Fruit fly (Drosophila melanogaster) whole organism, adult: ENCODE measurements around the gene Irp-1A.

Experiments used
- CG14711 ChIP-seq: fragments of 200-800 bp; sonication (Bioruptor generic); optimal IDR thresholded peaks from 2 replicates; lab custom pipeline; 2018; ENCODE audit warnings: missing biosample characterization, mild to moderate bottlenecking, missing genetic modification characterization, moderate library complexity
- CG1620 ChIP-seq: fragments of 200-800 bp; sonication (Bioruptor generic); optimal IDR thresholded peaks from 2 replicates; lab custom pipeline; 2016; ENCODE audit warnings: missing biosample characterization, missing genetic modification characterization
- CG5204 ChIP-seq: fragments of 200-800 bp; sonication (Bioruptor generic); optimal IDR thresholded peaks from 2 replicates; lab custom pipeline; 2016; ENCODE audit warnings: missing biosample characterization, missing genetic modification characterization
- CG7045 ChIP-seq: fragments of 200-800 bp; sonication (Bioruptor generic); optimal IDR thresholded peaks from 2 replicates; lab custom pipeline; 2017; ENCODE audit warnings: missing biosample characterization, mild to moderate bottlenecking, missing genetic modification characterization
- CG7101 ChIP-seq: fragments of 200-800 bp; sonication (Bioruptor generic); optimal IDR thresholded peaks from 2 replicates; lab custom pipeline; 2018; ENCODE audit warnings: missing biosample characterization, mild to moderate bottlenecking, missing genetic modification characterization, moderate library complexity
- Clk ChIP-seq: fragments of 200-800 bp; sonication (Bioruptor generic); optimal IDR thresholded peaks from 2 replicates; lab custom pipeline; 2017; ENCODE audit warnings: missing biosample characterization, missing genetic modification characterization
- Hr96 ChIP-seq: fragments of 200-800 bp; sonication (Bioruptor generic); optimal IDR thresholded peaks from 2 replicates; lab custom pipeline; 2016; ENCODE audit warnings: missing biosample characterization, missing genetic modification characterization
- bab1 ChIP-seq: fragments of 200-800 bp; sonication (Bioruptor generic); optimal IDR thresholded peaks from 3 replicates; lab custom pipeline; 2019; ENCODE audit warnings: missing biosample characterization, mild to moderate bottlenecking, missing genetic modification characterization, moderate library complexity
- cic ChIP-seq: fragments of 200-800 bp; sonication (Bioruptor generic); optimal IDR thresholded peaks from 2 replicates; lab custom pipeline; 2017; ENCODE audit warnings: missing biosample characterization, mild to moderate bottlenecking, missing genetic modification characterization, moderate library complexity
- cnc ChIP-seq, 2 experiments: fragments of >200 bp; optimal IDR thresholded peaks; 2 replicates each; lab custom pipeline; 2017
- kay ChIP-seq: fragments of 200-800 bp; sonication (Bioruptor generic); peaks from one replicate; lab custom pipeline; 2016; ENCODE audit warnings: missing biosample characterization, missing genetic modification characterization, borderline replicate concordance
- pad ChIP-seq: fragments of 200-800 bp; sonication (Bioruptor generic); optimal IDR thresholded peaks from 3 replicates; lab custom pipeline; 2017; ENCODE audit warnings: missing biosample characterization, missing genetic modification characterization, mild to moderate bottlenecking, moderate library complexity, missing genetic modification reagents
- toe ChIP-seq: fragments of 200-800 bp; sonication (Bioruptor generic); optimal IDR thresholded peaks from 2 replicates; lab custom pipeline; 2016; ENCODE audit warnings: missing biosample characterization, missing genetic modification characterization

dm6 chr3R:22753600-22753894, 29.2 kb upstream of the Irp-1A start:
- TF ChIP-seq CG7101 (tag; lab: Kevin White, UChicago) (no peak), kay (GFP tag; lab: Kevin White, UChicago) (no peak), Hr96 (no peak), Clk (no peak), CG1620 (GFP tag; lab: Kevin White, UChicago) (no peak), CG7045 (no peak), pad (GFP tag; lab: Kevin White, UChicago) (no peak), toe (no peak), bab1 (GFP tag; lab: Kevin White, UChicago) (no peak), cic (peak; percentile 67), CG5204 (GFP tag; lab: Kevin White, UChicago) (no peak), CG14711 (no peak), cnc (optimal IDR thresholded peaks at IDR 0.05; lab: Kevin White, UChicago) (no peak)
